Fruit fly (Drosophila melanogaster): ENCODE results near the gene 2mit.

Gene 2mit

dm6 chr3R:13138120-13138519 lies 17.4 kb downstream of the 2mit start:
- no peak for TF ChIP-seq Myc (optimal IDR thresholded peaks at IDR 0.05)

DNA sequence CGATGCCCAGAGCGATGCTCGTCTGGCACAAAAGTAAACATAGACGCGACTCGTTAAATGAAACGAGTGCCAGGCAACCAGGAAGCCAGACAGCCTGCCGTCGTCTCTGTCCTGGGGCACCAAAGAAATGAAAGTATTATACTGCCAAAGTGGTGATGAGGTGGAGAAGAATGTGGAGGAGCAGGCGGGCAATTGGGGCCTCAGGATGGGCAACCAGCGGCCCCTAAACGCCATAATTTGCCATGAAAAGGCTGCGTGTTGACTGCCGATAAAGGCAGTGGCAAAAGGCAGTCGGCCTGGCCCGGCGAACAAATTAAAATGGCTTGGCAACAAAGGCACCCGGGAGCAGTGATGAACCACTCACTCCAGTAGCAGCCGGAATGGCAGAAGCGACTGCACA lies 26.6 kb downstream of the 2mit start:
- TF ChIP-seq Hnf4 (GFP tag; optimal IDR thresholded peaks at IDR 0.05): no peak
- no peak for TF ChIP-seq rgr (GFP tag; optimal IDR thresholded peaks at IDR 0.05)
- no peak for TF ChIP-seq Abd-B (GFP tag; optimal IDR thresholded peaks at IDR 0.05)
- TF ChIP-seq dsf (GFP tag; optimal IDR thresholded peaks at IDR 0.05; ENCODE audit: borderline replicate concordance): no peak
- no peak for TF ChIP-seq Hr78 (GFP tag; optimal IDR thresholded peaks at IDR 0.05)
- no peak for TF ChIP-seq Hr83 (GFP tag; optimal IDR thresholded peaks at IDR 0.05; ENCODE audit: poor library complexity, severe bottlenecking)

DNA sequence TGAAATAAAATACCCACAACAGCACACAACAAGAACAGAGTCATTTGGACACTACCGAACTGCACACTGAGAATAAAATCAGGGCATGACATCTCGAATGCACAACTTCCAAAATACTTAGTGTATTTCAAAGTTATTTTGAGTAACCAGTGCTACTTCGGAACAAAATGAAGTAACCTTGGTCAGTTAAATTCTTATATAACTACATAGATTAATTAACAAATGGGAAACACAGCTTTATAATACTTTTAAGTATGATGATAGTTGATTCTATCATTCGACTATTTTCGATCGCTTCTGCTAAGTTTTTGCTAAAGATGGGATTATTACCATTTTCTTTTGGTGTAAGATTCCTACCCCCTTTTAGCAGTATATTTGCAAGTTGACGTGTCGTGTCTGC lies 37.8 kb downstream of the 2mit start:
- TF ChIP-seq GATAd (GFP tag; optimal IDR thresholded peaks at IDR 0.05): no peak
- no peak for TF ChIP-seq Rel (GFP tag; optimal IDR thresholded peaks at IDR 0.05)
- TF ChIP-seq Rel (tag; optimal IDR thresholded peaks at IDR 0.05): no peak
- TF ChIP-seq psq (GFP tag; optimal IDR thresholded peaks at IDR 0.05): no peak
- TF ChIP-seq dl (GFP tag; optimal IDR thresholded peaks at IDR 0.05; ENCODE audit: insufficient read depth in 1 of 2, partially characterized antibody in 2 of 2): no peak
- no peak for TF ChIP-seq sv (GFP tag; optimal IDR thresholded peaks at IDR 0.05)
- TF ChIP-seq lola (GFP tag; optimal IDR thresholded peaks at IDR 0.05): no peak
- no peak for TF ChIP-seq usp (GFP tag; optimal IDR thresholded peaks at IDR 0.05)
- TF ChIP-seq fru (GFP tag; optimal IDR thresholded peaks at IDR 0.05): no peak
- no peak for TF ChIP-seq dmrt93B (GFP tag; optimal IDR thresholded peaks at IDR 0.05)
- TF ChIP-seq N (GFP tag; optimal IDR thresholded peaks at IDR 0.05): no peak
- TF ChIP-seq Hnf4 (GFP tag; optimal IDR thresholded peaks at IDR 0.05): no peak
- no peak for TF ChIP-seq tai (GFP tag; optimal IDR thresholded peaks at IDR 0.05)

DNA sequence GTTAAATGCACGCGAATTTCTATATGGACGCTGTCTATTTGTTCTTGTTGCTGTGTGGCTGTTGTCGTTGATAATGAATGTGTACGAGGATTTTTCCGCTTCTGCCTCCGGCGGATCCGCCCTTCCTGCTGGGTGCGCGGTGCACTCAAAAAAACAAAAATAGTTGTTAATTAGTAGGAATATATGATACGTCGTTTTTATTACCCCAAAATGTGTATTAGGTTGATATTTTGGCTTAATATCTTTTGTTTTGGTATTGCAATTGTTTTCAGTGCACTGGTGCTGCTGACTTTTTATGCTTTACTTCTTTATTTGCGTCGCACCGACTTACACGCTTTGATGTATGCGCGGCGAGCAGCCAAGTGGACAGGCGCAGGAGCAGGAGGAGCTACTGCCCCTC lies 63.8 kb downstream of the 2mit start:
- TF ChIP-seq foxo (GFP tag; optimal IDR thresholded peaks at IDR 0.05) (no peak), Sp1 (GFP tag; optimal IDR thresholded peaks at IDR 0.05) (no peak), pan (optimal IDR thresholded peaks at IDR 0.05) (no peak), Abd-B (GFP tag; optimal IDR thresholded peaks at IDR 0.05) (no peak), Jra (GFP tag; optimal IDR thresholded peaks at IDR 0.05) (no peak), CG32264 (GFP tag; optimal IDR thresholded peaks at IDR 0.05) (no peak), woc (GFP tag; optimal IDR thresholded peaks at IDR 0.05) (no peak), Rel (GFP tag; optimal IDR thresholded peaks at IDR 0.05) (no peak), Rel (tag; optimal IDR thresholded peaks at IDR 0.05) (no peak), sv (GFP tag; optimal IDR thresholded peaks at IDR 0.05) (no peak), Dif (GFP tag; optimal IDR thresholded peaks at IDR 0.05; ENCODE audit: partially characterized antibody) (no peak), dmrt93B (GFP tag; optimal IDR thresholded peaks at IDR 0.05) (no peak), OdsH (GFP tag; optimal IDR thresholded peaks at IDR 0.05) (no peak), CG9705 (GFP tag; optimal IDR thresholded peaks at IDR 0.05) (no peak), usp (GFP tag; optimal IDR thresholded peaks at IDR 0.05) (no peak), Hr83 (GFP tag; optimal IDR thresholded peaks at IDR 0.05; ENCODE audit: poor library complexity, severe bottlenecking) (no peak), h (GFP tag; optimal IDR thresholded peaks at IDR 0.05) (no peak), sage (GFP tag; optimal IDR thresholded peaks at IDR 0.05) (no peak), dl (GFP tag; optimal IDR thresholded peaks at IDR 0.05; ENCODE audit: insufficient read depth in 1 of 2, partially characterized antibody in 2 of 2) (no peak), lola (GFP tag; optimal IDR thresholded peaks at IDR 0.05) (no peak)

DNA sequence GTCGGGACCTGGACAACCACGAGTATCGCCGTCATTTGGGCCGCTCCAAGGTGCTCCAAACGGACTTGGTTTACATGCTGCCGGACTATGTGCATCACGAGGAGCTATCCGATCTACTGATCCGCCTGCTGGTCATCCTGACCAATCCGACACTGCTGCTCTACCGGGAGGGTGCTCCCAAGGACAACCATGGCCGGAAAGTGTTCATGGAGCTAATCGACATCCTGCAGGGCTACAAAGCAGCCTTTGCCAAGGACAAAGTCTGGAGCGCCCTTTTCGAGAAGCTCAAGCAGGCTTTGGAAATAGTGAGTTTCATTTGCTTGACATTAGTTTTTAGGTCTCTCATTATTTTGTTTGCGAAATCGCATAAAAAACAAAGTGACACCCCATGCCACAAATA lies 66.5 kb downstream of the 2mit start, which contains the start of gene CG34308:
Gene CG34308 (plus strand): TSS at position 301 of the 400 bp plus-strand sequence.
- TF ChIP-seq Hnf4 (GFP tag; optimal IDR thresholded peaks at IDR 0.05) (no peak), h (GFP tag; optimal IDR thresholded peaks at IDR 0.05) (no peak), usp (GFP tag; optimal IDR thresholded peaks at IDR 0.05) (no peak), OdsH (GFP tag; optimal IDR thresholded peaks at IDR 0.05) (no peak), psq (GFP tag; optimal IDR thresholded peaks at IDR 0.05) (no peak), sv (GFP tag; optimal IDR thresholded peaks at IDR 0.05) (no peak), tai (GFP tag; optimal IDR thresholded peaks at IDR 0.05) (no peak), Vsx2 (GFP tag; optimal IDR thresholded peaks at IDR 0.05; ENCODE audit: partially characterized antibody) (no peak), rgr (GFP tag; optimal IDR thresholded peaks at IDR 0.05) (no peak), Myc (optimal IDR thresholded peaks at IDR 0.05) (no peak), ey (GFP tag; optimal IDR thresholded peaks at IDR 0.05) (no peak), Hr83 (GFP tag; optimal IDR thresholded peaks at IDR 0.05; ENCODE audit: poor library complexity, severe bottlenecking) (no peak), fru (GFP tag; optimal IDR thresholded peaks at IDR 0.05) (no peak), brk (GFP tag; optimal IDR thresholded peaks at IDR 0.05) (no peak), CG9705 (GFP tag; optimal IDR thresholded peaks at IDR 0.05) (no peak)

Data from whole organism, wandering third instar larva.